Worm (Caenorhabditis elegans) whole organism, L1 larva: ENCODE data around the gene srh-154.
"Not testable (repeated sequence)": the region's sequence is repeated elsewhere in the genome, so short reads cannot be mapped to it uniquely, and the experiment has no call there.

Source experiments
- Y116A8C.19 ChIP-seq: sonication (generic microtip); optimal IDR thresholded peaks from 2 replicates; lab custom pipeline; 2016; ENCODE audit warnings: missing compliant biosample characterization, missing genetic modification characterization, borderline replicate concordance
- aha-1 ChIP-seq: fragments of 150-350 bp; optimal IDR thresholded peaks from 2 replicates; lab custom pipeline; 2014; ENCODE audit warnings: missing biosample characterization, missing genetic modification characterization
- aly-2 ChIP-seq: fragments of 150-350 bp; optimal IDR thresholded peaks from 2 replicates; lab custom pipeline; 2014; ENCODE audit warnings: missing biosample characterization, missing genetic modification characterization
- ceh-63 ChIP-seq: fragments of 200-800 bp; sonication (Bioruptor generic); optimal IDR thresholded peaks from 2 replicates; lab custom pipeline; 2018; ENCODE audit warnings: mild to moderate bottlenecking, missing genetic modification characterization, missing compliant biosample characterization
- ceh-8 ChIP-seq: fragments of 200-800 bp; sonication (Bioruptor generic); optimal IDR thresholded peaks from 2 replicates; lab custom pipeline; 2018; ENCODE audit warnings: mild to moderate bottlenecking, missing genetic modification characterization, moderate library complexity, missing compliant biosample characterization
- ceh-90 ChIP-seq: sonication (generic microtip); optimal IDR thresholded peaks from 2 replicates; lab custom pipeline; 2016; ENCODE audit warnings: missing genetic modification characterization, missing compliant biosample characterization
- efl-1 ChIP-seq, 4 experiments: fragments of 150-350 bp; optimal IDR thresholded peaks in 3 of 4; peaks in 1 of 4; 1 replicate in 1 of 4; 2 replicates in 3 of 4; lab custom pipeline; 2014; ENCODE audit warnings: missing biosample characterization in 2 of 4, missing genetic modification characterization in 2 of 4, missing genetic modification reagents in 2 of 4
- egl-27 ChIP-seq, 2 experiments: fragments of 150-350 bp in 1 of 2; sonication (generic microtip); optimal IDR thresholded peaks; 3 replicates each; lab custom pipeline; 2017 to 2018; ENCODE audit warnings: missing biosample characterization in 2 of 2, missing genetic modification characterization in 2 of 2, missing genetic modification reagents in 2 of 2
- elt-2 ChIP-seq: sonication (generic microtip); optimal IDR thresholded peaks from 2 replicates; lab custom pipeline; 2016; ENCODE audit warnings: missing genetic modification characterization, mild to moderate bottlenecking, inconsistent platforms, missing compliant biosample characterization, missing genetic modification reagents
- ets-5 ChIP-seq: fragments of 200-800 bp; sonication (Bioruptor generic); IDR thresholded peaks from 2 replicates; pipeline ENCODE4 v1.3.6; 2022; ENCODE audit warnings: missing genetic modification characterization, missing compliant biosample characterization
- fkh-8 ChIP-seq: sonication (generic microtip); optimal IDR thresholded peaks from 2 replicates; lab custom pipeline; 2016; ENCODE audit warnings: mild to moderate bottlenecking, missing genetic modification characterization, missing compliant biosample characterization
- grh-1 ChIP-seq: fragments of 200-800 bp; sonication (Bioruptor generic); IDR thresholded peaks from 2 replicates; pipeline ENCODE4 v1.3.6; 2022; ENCODE audit warnings: missing genetic modification reagents, missing genetic modification characterization, missing compliant biosample characterization
- hlh-17 ChIP-seq: fragments of 200-800 bp; sonication (Bioruptor generic); optimal IDR thresholded peaks from 2 replicates; lab custom pipeline; 2018; ENCODE audit warnings: missing genetic modification characterization, mild to moderate bottlenecking, missing compliant biosample characterization, moderate library complexity, borderline replicate concordance
- isw-1 ChIP-seq: fragments of 200-800 bp; sonication (Bioruptor generic); IDR thresholded peaks from 2 replicates; pipeline ENCODE4 v1.3.6; 2022; ENCODE audit warnings: missing genetic modification characterization, missing compliant biosample characterization
- jun-1 ChIP-seq: fragments of 150-350 bp; optimal IDR thresholded peaks from 2 replicates; lab custom pipeline; 2014; ENCODE audit warnings: missing biosample characterization, missing genetic modification reagents, missing genetic modification characterization
- lin-14 ChIP-seq: fragments of 200-800 bp; sonication (Bioruptor generic); optimal IDR thresholded peaks from 2 replicates; lab custom pipeline; 2018; ENCODE audit warnings: mild to moderate bottlenecking, missing genetic modification characterization, moderate library complexity, missing compliant biosample characterization
- lin-39 ChIP-seq: fragments of 150-350 bp; optimal IDR thresholded peaks from 2 replicates; lab custom pipeline; 2014; ENCODE audit warnings: missing biosample characterization, missing genetic modification reagents, missing genetic modification characterization
- mef-2 ChIP-seq: fragments of 150-350 bp; optimal IDR thresholded peaks from 2 replicates; lab custom pipeline; 2014; ENCODE audit warnings: missing biosample characterization, missing genetic modification characterization
- nhr-11 ChIP-seq: fragments of 150-350 bp; optimal IDR thresholded peaks from 2 replicates; lab custom pipeline; 2014; ENCODE audit warnings: missing biosample characterization, missing genetic modification characterization
- nhr-12 ChIP-seq: sonication (generic microtip); optimal IDR thresholded peaks from 2 replicates; lab custom pipeline; 2017; ENCODE audit warnings: missing biosample characterization, missing genetic modification characterization
- nhr-237 ChIP-seq: fragments of 150-350 bp; optimal IDR thresholded peaks from 2 replicates; lab custom pipeline; 2014; ENCODE audit warnings: missing biosample characterization, missing genetic modification characterization
- nhr-71 ChIP-seq: sonication (generic microtip); optimal IDR thresholded peaks from 2 replicates; lab custom pipeline; 2016; ENCODE audit warnings: mild to moderate bottlenecking, missing genetic modification characterization, moderate library complexity, missing compliant biosample characterization
- pag-3 ChIP-seq: sonication (generic microtip); optimal IDR thresholded peaks from 2 replicates; lab custom pipeline; 2017; ENCODE audit warnings: missing genetic modification characterization, mild to moderate bottlenecking, missing compliant biosample characterization, antibody characterized with exemption, borderline replicate concordance; ENCODE audit not compliant: insufficient read depth
- pax-3 ChIP-seq: fragments of 200-800 bp; sonication (Bioruptor generic); optimal IDR thresholded peaks from 2 replicates; lab custom pipeline; 2018; ENCODE audit warnings: mild to moderate bottlenecking, missing genetic modification characterization, moderate library complexity, missing compliant biosample characterization
- pqm-1 ChIP-seq: sonication (generic microtip); optimal IDR thresholded peaks from 3 replicates; lab custom pipeline; 2017; ENCODE audit warnings: missing biosample characterization, missing genetic modification characterization
- skn-1 ChIP-seq: fragments of 150-350 bp; optimal IDR thresholded peaks from 2 replicates; lab custom pipeline; 2014; ENCODE audit warnings: missing biosample characterization, missing genetic modification characterization
- snu-23 ChIP-seq: sonication (generic microtip); optimal IDR thresholded peaks from 2 replicates; lab custom pipeline; 2016; ENCODE audit warnings: missing genetic modification characterization, missing compliant biosample characterization
- sox-4 ChIP-seq: sonication (generic microtip); optimal IDR thresholded peaks from 2 replicates; lab custom pipeline; 2016; ENCODE audit warnings: missing genetic modification characterization, missing compliant biosample characterization
- swsn-7 ChIP-seq: sonication (generic microtip); optimal IDR thresholded peaks from 2 replicates; lab custom pipeline; 2016; ENCODE audit warnings: missing genetic modification characterization, missing compliant biosample characterization
- tbx-2 ChIP-seq: sonication (generic microtip); optimal IDR thresholded peaks from 2 replicates; lab custom pipeline; 2016; ENCODE audit warnings: missing genetic modification characterization, missing compliant biosample characterization
- unc-30 ChIP-seq: sonication (generic microtip); optimal IDR thresholded peaks from 2 replicates; lab custom pipeline; 2017; ENCODE audit warnings: missing biosample characterization, missing genetic modification characterization
- unc-62 ChIP-seq: fragments of 150-350 bp; optimal IDR thresholded peaks from 2 replicates; lab custom pipeline; 2014; ENCODE audit warnings: missing biosample characterization, missing genetic modification reagents, missing genetic modification characterization
- unc-86 ChIP-seq: sonication (generic microtip); optimal IDR thresholded peaks from 2 replicates; lab custom pipeline; 2016; ENCODE audit warnings: missing genetic modification characterization, missing compliant biosample characterization
- xbp-1 ChIP-seq: sonication (generic microtip); optimal IDR thresholded peaks from 2 replicates; lab custom pipeline; 2016; ENCODE audit warnings: missing genetic modification characterization, missing compliant biosample characterization
- ztf-11 ChIP-seq, 2 experiments: sonication (generic microtip); optimal IDR thresholded peaks; 2 replicates each; lab custom pipeline; 2016 to 2017; ENCODE audit warnings: missing genetic modification characterization in 2 of 2, missing biosample characterization in 1 of 2, missing compliant biosample characterization in 1 of 2
- ztf-4 ChIP-seq: fragments of 150-350 bp; optimal IDR thresholded peaks from 2 replicates; lab custom pipeline; 2014; ENCODE audit warnings: missing biosample characterization, missing genetic modification characterization

srh-154 gene

DNA sequence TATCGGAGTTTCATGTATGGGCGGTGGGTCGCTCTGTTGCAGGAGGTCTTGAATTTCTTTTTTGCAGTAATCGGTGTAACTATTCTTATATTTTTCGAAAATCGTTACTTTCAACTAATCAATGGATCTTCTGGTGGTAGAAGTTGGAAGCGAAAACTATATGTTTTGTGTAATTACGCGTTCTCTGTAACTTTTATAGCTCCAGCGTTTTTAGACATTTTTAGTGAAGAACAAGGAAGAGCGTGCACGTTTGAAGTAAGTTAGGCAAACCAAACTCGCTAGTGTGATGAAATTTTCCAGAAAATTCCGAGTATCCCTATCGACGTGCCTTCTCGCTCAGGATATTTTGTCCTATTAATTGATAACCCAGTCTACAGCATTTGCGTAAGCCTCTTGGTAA lies at the start of gene srh-154:
Gene srh-154 (plus strand): TSS at position 301 of the 400 bp plus-strand sequence.
- TF ChIP-seq efl-1 (optimal IDR thresholded peaks at IDR 0.05; lab: Kevin White, UChicago) (no peak), efl-1 (GFP tag; optimal IDR thresholded peaks at IDR 0.05 in 1 of 2; lab: Kevin White, UChicago) (peak in 1 of 2 experiments; percentile 55), jun-1 (no peak)

DNA sequence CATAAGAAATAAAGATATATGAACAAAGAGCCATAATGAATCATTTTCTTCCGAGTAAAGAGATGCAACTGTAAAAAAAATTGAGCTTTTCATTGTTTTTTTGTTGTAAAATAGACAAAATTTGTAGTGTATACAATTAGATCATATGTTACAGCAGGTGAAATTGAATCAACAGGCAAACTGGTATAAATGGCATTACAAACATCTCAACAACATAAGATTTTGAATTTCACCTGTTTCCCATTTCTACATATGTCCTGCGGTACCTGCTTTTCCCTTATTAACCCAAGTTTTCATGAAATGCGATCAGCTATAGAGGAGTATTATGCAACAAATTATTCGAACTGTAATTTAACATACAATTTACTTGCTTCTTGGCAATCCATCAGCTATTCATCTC lies 44.1 kb upstream of the srh-154 start, which contains the start of gene srh-120:
Gene srh-120 (plus strand): TSS at position 301 of the 400 bp plus-strand sequence.
- TF ChIP-seq unc-30 (no peak), ztf-11 (tag; optimal IDR thresholded peaks at IDR 0.05; lab: Kevin White, UChicago) (no peak), efl-1 (optimal IDR thresholded peaks at IDR 0.05; lab: Kevin White, UChicago) (no peak), efl-1 (GFP tag; optimal IDR thresholded peaks at IDR 0.05 in 1 of 2; lab: Kevin White, UChicago) (peak in 1 of 2 experiments; percentile 39), pqm-1 (tag; lab: Kevin White, UChicago) (no peak)
- TF ChIP-seq, all 84 proteins: peak for 1

DNA sequence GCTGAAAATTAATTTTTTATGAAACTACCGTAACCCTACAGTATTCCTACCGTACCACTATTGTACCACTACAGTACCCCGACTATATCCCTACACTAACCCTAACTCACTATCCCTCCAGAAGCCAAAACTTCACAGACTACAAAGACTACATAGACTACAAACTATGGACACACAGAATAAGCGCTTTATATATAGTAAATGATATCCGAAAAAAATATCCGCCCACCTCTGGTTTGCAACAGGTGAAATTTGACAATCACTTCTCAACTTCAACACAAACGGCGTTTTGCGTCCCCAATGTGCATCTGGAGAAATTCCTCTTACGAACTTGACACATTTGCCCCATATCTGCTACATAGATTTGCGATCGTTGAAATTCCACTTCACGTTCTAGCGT lies 29.6 kb upstream of the srh-154 start, which contains the start of gene srh-132:
Gene srh-132 (plus strand): TSS at position 301 of the 400 bp plus-strand sequence.
- not testable (repeated sequence) for TF ChIP-seq tbx-2, pqm-1, unc-86 (tag; lab: Kevin White, UChicago)

DNA sequence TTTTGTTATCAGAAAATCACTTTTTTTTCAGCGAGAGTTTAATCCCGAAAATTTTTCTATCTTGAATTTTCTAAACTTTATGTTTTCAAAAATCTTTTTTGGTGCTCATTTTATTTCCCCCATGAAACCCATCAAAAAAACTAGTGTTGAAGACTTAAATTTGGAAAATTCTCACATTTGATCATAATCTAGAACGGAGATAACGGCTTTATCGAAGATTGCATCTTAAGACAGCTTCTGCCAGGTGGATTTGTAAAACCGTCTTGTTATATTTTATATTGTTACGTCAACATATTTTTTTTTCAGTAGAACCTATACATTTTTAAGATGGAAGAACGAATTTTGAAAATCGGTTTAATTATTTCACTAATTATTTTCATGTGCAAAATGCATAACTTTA lies 24.6 kb upstream of the srh-154 start, which contains the start of gene T27C5.12:
Gene T27C5.12 (plus strand): TSS at position 301 of the 400 bp plus-strand sequence.
- no peak for TF ChIP-seq pag-3
- no peak for TF ChIP-seq sox-4 (tag; lab: Kevin White, UChicago)
- TF ChIP-seq ztf-11 (tag; optimal IDR thresholded peaks at IDR 0.05; lab: Kevin White, UChicago) = no peak
- TF ChIP-seq mef-2 (tag; lab: Kevin White, UChicago) = no peak
- no peak for TF ChIP-seq ceh-63 (GFP tag; lab: Kevin White, UChicago)
- no peak for TF ChIP-seq pax-3
- TF ChIP-seq grh-1 (GFP tag; lab: Robert Waterston, UW) = no peak
- no peak for TF ChIP-seq Y116A8C.19 (tag; lab: Kevin White, UChicago)
- no peak for TF ChIP-seq egl-27 (tag; optimal IDR thresholded peaks at IDR 0.05; lab: Kevin White, UChicago)
- TF ChIP-seq nhr-237 (tag; lab: Kevin White, UChicago) = no peak
- no peak for TF ChIP-seq snu-23
- no peak for TF ChIP-seq efl-1 (optimal IDR thresholded peaks at IDR 0.05; lab: Kevin White, UChicago)
- TF ChIP-seq efl-1 (GFP tag; optimal IDR thresholded peaks at IDR 0.05 in 1 of 2; lab: Kevin White, UChicago) = no peak
- no peak for TF ChIP-seq ztf-4
- TF ChIP-seq tbx-2 (tag; lab: Kevin White, UChicago) = no peak
- TF ChIP-seq elt-2 (tag; lab: Kevin White, UChicago) = no peak
- TF ChIP-seq swsn-7 = no peak
- TF ChIP-seq unc-62 = no peak
- TF ChIP-seq isw-1 (GFP tag; lab: Robert Waterston, UW) = no peak
- TF ChIP-seq nhr-71 (tag; lab: Kevin White, UChicago) = no peak

DNA sequence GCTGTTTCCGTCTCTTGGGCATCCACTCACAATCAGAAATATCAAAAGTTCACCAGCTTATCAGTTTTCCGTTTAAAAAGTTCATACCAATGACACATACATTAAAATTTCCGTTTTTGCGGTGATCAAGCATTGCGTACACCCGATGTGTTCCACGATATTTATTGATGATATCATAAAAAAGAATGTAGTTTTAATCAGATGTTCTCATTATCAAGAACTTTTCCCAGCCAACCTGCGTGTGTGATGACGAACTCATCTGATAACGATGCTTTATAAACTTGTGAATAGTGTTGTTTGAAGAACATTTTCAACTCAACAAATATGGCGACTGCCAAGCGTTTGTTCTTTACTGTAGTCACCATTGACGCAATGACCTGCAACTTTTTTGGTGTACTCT lies 22.7 kb upstream of the srh-154 start, which contains the start of gene clc-21:
Gene clc-21 (plus strand): TSS at position 301 of the 400 bp plus-strand sequence.
- no peak for TF ChIP-seq lin-14 (GFP tag; lab: Kevin White, UChicago)

DNA sequence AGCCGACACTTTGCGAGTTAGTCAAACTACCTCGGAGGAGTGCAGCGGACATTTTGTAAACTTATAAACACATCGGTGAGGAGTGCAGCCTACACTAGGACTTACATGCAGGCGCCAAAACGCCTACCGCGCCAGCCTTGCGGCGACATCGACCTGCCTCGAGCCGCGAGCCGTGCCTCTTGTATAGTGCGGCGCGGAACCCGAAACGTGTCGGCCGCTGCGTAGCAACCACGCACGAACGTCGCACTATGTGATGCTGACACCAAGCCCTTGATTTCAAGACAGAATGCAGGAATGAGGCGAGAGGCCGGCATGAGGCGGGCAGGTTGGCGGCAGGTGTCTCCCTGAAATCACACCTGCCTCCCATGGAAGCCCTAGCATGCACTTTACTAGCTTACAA lies 10.2 kb upstream of the srh-154 start:
- TF ChIP-seq ztf-11 (tag; optimal IDR thresholded peaks at IDR 0.05; lab: Kevin White, UChicago) (no peak), efl-1 (optimal IDR thresholded peaks at IDR 0.05; lab: Kevin White, UChicago) (no peak), efl-1 (GFP tag; optimal IDR thresholded peaks at IDR 0.05 in 1 of 2; lab: Kevin White, UChicago) (no peak), skn-1 (no peak)

DNA sequence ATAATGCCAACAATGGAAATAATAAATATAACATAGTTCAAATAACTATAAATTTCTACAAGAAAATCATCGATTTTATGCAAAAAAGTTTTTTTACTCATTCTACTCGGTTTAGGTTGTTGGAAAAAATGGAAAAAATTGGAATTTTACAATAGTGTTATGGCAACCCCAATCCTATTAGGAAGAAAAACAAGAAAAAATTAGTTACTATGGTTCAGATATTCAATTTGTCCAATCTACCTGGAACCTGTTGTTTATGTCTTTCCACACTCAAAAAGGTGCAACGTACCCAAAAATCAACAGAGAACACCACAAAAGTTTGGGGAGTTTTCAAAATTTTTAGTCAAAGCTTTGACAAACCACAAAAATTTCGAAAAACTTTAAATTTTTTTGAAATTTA lies 9.4 kb upstream of the srh-154 start, which contains the start of gene T27C5.10:
Gene T27C5.10 (minus strand): TSS at position 101 of the 400 bp plus-strand sequence.
- no peak for TF ChIP-seq lin-39
- no peak for TF ChIP-seq ets-5 (GFP tag; lab: Robert Waterston, UW)
- TF ChIP-seq aly-2 (tag; lab: Kevin White, UChicago) = no peak
- TF ChIP-seq nhr-11 (tag; lab: Kevin White, UChicago) = no peak
- no peak for TF ChIP-seq nhr-12 (tag; lab: Kevin White, UChicago)
- TF ChIP-seq ceh-90 (tag; lab: Kevin White, UChicago) = no peak
- no peak for TF ChIP-seq ceh-8
- no peak for TF ChIP-seq hlh-17 (GFP tag; lab: Kevin White, UChicago)
- no peak for TF ChIP-seq aha-1
- no peak for TF ChIP-seq nhr-71 (tag; lab: Kevin White, UChicago)
- no peak for TF ChIP-seq fkh-8 (tag; lab: Kevin White, UChicago)
- TF ChIP-seq xbp-1 = no peak
- no peak for TF ChIP-seq egl-27 (tag; optimal IDR thresholded peaks at IDR 0.05; lab: Kevin White, UChicago)
